Worm (Caenorhabditis elegans): ENCODE data around the gene F35C11.5.

F35C11.5 gene

ce11 chrII:8269855-8270647 lies 16.5 kb downstream of the F35C11.5 start, which contains the start of gene tdc-1:
TSS of gene tdc-1 (plus strand) at chrII:8270597.
- TF ChIP-seq T22C8.4 (GFP tag; IDR thresholded peaks at IDR 0.05) (no peak), ztf-29 (GFP tag; IDR thresholded peaks at IDR 0.05) (no peak), tab-1 (GFP tag; IDR thresholded peaks at IDR 0.05) (no peak), ztf-23 (GFP tag; IDR thresholded peaks at IDR 0.05) (no peak), ref-1 (GFP tag; conservative IDR thresholded peaks at IDR 0.05) (no peak), flt-1 (GFP tag; IDR thresholded peaks at IDR 0.05) (no peak), cog-1 (tag; optimal IDR thresholded peaks at IDR 0.05) (no peak), klf-2 (GFP tag; conservative IDR thresholded peaks at IDR 0.05) (no peak), med-1 (GFP tag; optimal IDR thresholded peaks at IDR 0.05; ENCODE audit: insufficient read depth) (no peak)

- TF ChIP-seq tab-1 (GFP tag; IDR thresholded peaks at IDR 0.05) (no peak), ztf-29 (GFP tag; IDR thresholded peaks at IDR 0.05) (no peak), ztf-23 (GFP tag; IDR thresholded peaks at IDR 0.05) (no peak), med-1 (GFP tag; optimal IDR thresholded peaks at IDR 0.05; ENCODE audit: insufficient read depth) (no peak), cog-1 (tag; optimal IDR thresholded peaks at IDR 0.05) (no peak), ref-1 (GFP tag; conservative IDR thresholded peaks at IDR 0.05) (no peak), T22C8.4 (GFP tag; IDR thresholded peaks at IDR 0.05) (no peak), klf-2 (GFP tag; conservative IDR thresholded peaks at IDR 0.05) (no peak), flt-1 (GFP tag; IDR thresholded peaks at IDR 0.05) (no peak)
These were observed 19.5 kb downstream of the F35C11.5 start for ce11 chrII:8273060-8273459.

- TF ChIP-seq tab-1 (GFP tag; IDR thresholded peaks at IDR 0.05) (no peak), T22C8.4 (GFP tag; IDR thresholded peaks at IDR 0.05) (no peak), ref-1 (GFP tag; conservative IDR thresholded peaks at IDR 0.05) (no peak), cog-1 (tag; optimal IDR thresholded peaks at IDR 0.05) (no peak), ztf-23 (GFP tag; IDR thresholded peaks at IDR 0.05) (no peak), klf-2 (GFP tag; conservative IDR thresholded peaks at IDR 0.05) (no peak), ztf-29 (GFP tag; IDR thresholded peaks at IDR 0.05) (no peak), med-1 (GFP tag; optimal IDR thresholded peaks at IDR 0.05; ENCODE audit: insufficient read depth) (no peak), flt-1 (GFP tag; IDR thresholded peaks at IDR 0.05) (no peak)
These were observed 22.5 kb downstream of the F35C11.5 start, which contains the start of the genes gei-14 and slc-25A32 for ce11 chrII:8276057-8276456. TSS of gene gei-14 (minus strand) at chrII:8276231. TSS of gene slc-25A32 (plus strand) at chrII:8276298.

- TF ChIP-seq ztf-29 (GFP tag; IDR thresholded peaks at IDR 0.05) (no peak), T22C8.4 (GFP tag; IDR thresholded peaks at IDR 0.05) (no peak), flt-1 (GFP tag; IDR thresholded peaks at IDR 0.05) (no peak), klf-2 (GFP tag; conservative IDR thresholded peaks at IDR 0.05) (no peak), ref-1 (GFP tag; conservative IDR thresholded peaks at IDR 0.05) (no peak), med-1 (GFP tag; optimal IDR thresholded peaks at IDR 0.05; ENCODE audit: insufficient read depth) (no peak), cog-1 (tag; optimal IDR thresholded peaks at IDR 0.05) (no peak), ztf-23 (GFP tag; IDR thresholded peaks at IDR 0.05) (no peak), tab-1 (GFP tag; IDR thresholded peaks at IDR 0.05) (no peak)
These were observed 24.9 kb downstream of the F35C11.5 start, which contains the start of the genes mrpl-10 and clec-142 for ce11 chrII:8278415-8278814. TSS of gene mrpl-10 (minus strand) at chrII:8278515. TSS of gene clec-142 (plus strand) at chrII:8278678.

DNA sequence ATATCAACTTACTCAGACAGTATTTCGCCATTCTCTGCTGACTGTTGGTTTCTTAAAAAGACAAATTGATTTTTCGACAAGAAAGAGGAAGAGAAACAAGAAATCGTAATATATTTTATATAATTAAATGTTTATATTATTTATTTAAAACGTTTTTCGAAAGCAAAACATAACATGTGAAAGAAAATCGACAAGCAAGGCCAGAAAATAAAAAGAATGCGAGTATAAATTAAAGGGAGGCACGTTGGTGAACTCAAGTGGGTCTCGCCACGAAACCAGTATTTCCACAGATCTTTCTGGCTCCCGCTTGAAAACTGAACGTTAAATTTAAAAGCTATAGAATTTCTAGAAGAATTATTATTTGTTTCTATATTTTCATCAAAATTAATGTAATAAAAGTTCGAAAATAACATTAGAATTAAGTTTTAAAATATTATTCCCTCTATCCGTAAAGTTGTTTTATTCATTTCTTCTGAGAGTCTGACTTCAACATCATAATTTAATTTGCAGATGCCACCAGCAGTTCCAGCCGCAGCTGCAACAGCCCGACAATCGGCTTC lies 29.7 kb downstream of the F35C11.5 start, which contains the start of the genes nst-1 and cct-4:
TSS of gene nst-1 (minus strand) at position 51 of the 560 bp plus-strand sequence.
TSS of gene cct-4 (plus strand) at position 510 of the 560 bp plus-strand sequence.
- TF ChIP-seq flt-1 (GFP tag; IDR thresholded peaks at IDR 0.05) (no peak), cog-1 (tag; optimal IDR thresholded peaks at IDR 0.05) (no peak), ref-1 (GFP tag; conservative IDR thresholded peaks at IDR 0.05) (no peak), ztf-23 (GFP tag; IDR thresholded peaks at IDR 0.05) (no peak), klf-2 (GFP tag; conservative IDR thresholded peaks at IDR 0.05) (no peak), T22C8.4 (GFP tag; IDR thresholded peaks at IDR 0.05) (no peak), tab-1 (GFP tag; IDR thresholded peaks at IDR 0.05) (no peak), med-1 (GFP tag; optimal IDR thresholded peaks at IDR 0.05; ENCODE audit: insufficient read depth) (no peak), ztf-29 (GFP tag; IDR thresholded peaks at IDR 0.05) (no peak)

DNA sequence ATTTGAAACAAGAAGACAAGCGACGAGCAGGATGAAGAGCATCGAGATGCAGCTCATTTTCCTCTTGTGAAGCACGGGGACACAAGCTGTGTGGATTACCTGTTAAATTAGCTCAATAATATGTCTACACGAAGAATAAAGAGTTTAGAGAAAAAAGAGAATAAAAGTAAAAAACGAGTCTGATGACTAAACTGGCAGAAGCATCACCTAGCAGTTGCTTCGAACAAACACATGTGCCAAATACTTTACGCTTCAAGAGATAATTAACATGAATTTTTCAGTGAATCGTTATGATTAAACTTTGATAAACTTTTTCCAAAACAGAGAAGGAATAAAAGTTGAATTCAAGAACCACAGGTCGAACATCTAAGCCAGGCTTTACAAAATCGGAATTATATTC lies 41.8 kb downstream of the F35C11.5 start, which contains the start of gene nlp-55:
TSS of gene nlp-55 (minus strand) at position 101 of the 400 bp plus-strand sequence.
- no peak for TF ChIP-seq ztf-23 (GFP tag; IDR thresholded peaks at IDR 0.05)
- no peak for TF ChIP-seq med-1 (GFP tag; optimal IDR thresholded peaks at IDR 0.05; ENCODE audit: insufficient read depth)
- TF ChIP-seq cog-1 (tag; optimal IDR thresholded peaks at IDR 0.05), result no peak
- TF ChIP-seq ref-1 (GFP tag; conservative IDR thresholded peaks at IDR 0.05), result no peak
- TF ChIP-seq ztf-29 (GFP tag; IDR thresholded peaks at IDR 0.05), result no peak
